Worm (Caenorhabditis elegans): ENCODE results near the gene gfm-1.

DNA sequence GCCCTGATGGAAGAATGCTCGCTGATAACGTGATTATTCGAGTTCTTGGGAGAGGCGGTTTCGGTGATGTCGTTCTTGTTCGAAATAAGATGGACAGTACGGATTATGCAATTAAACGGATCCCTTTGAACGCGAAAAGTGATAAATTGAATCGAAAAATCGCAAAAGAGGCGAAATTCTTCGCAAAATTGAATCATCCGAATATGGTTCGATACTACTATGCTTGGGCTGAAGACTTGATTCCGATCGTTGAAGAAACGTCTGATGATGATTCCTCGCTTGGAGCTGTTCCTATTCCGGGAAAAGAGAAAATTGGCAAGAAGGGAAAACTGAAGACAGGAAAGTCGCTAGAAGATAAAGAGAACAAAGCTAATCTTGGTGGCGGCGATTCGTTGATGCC lies 31.3 kb upstream of the gfm-1 start:
- TF ChIP-seq aha-1 (tag; optimal IDR thresholded peaks at IDR 0.05) (no peak), alr-1 (tag; optimal IDR thresholded peaks at IDR 0.05; ENCODE audit: borderline replicate concordance) (no peak), ceh-82 (tag; optimal IDR thresholded peaks at IDR 0.05) (no peak), mep-1 (tag; optimal IDR thresholded peaks at IDR 0.05) (no peak), nhr-77 (tag; optimal IDR thresholded peaks at IDR 0.05) (no peak), aly-2 (tag; optimal IDR thresholded peaks at IDR 0.05) (no peak), ama-1 (optimal IDR thresholded peaks at IDR 0.05) (no peak), lin-35 (GFP tag; optimal IDR thresholded peaks at IDR 0.05) (no peak), ceh-8 (GFP tag; optimal IDR thresholded peaks at IDR 0.05) (no peak)
